Fruit fly (Drosophila melanogaster) whole organism, embryonic: ENCODE data around the gene feo.
A peak's percentile ranks its signal among the peaks of the same experiment; 100 is the strongest.

Experiments
- Atf6 ChIP-seq: fragments of 200-800 bp; sonication (Bioruptor generic); IDR thresholded peaks from 2 replicates; pipeline ENCODE4 v1.3.6; 2022; ENCODE audit warnings: missing biosample characterization, missing genetic modification characterization
- CG11504 ChIP-seq: fragments of 200-800 bp; sonication (Bioruptor generic); optimal IDR thresholded peaks from 3 replicates; lab custom pipeline; 2019; ENCODE audit warnings: missing biosample characterization, mild to moderate bottlenecking, missing genetic modification characterization, moderate library complexity
- CG12659 ChIP-seq: fragments of 200-800 bp; sonication (Bioruptor generic); optimal IDR thresholded peaks from 3 replicates; lab custom pipeline; 2017; ENCODE audit warnings: mild to moderate bottlenecking, missing biosample characterization, missing genetic modification reagents, missing genetic modification characterization
- CG12769 ChIP-seq: fragments of 200-800 bp; sonication (Bioruptor generic); optimal IDR thresholded peaks from 2 replicates; lab custom pipeline; 2019; ENCODE audit warnings: missing biosample characterization, mild to moderate bottlenecking, missing genetic modification characterization, moderate library complexity
- CG13287 ChIP-seq: fragments of 200-800 bp; sonication (Bioruptor generic); IDR thresholded peaks from 2 replicates; pipeline ENCODE4 v1.3.6; 2022; ENCODE audit warnings: missing biosample characterization, missing genetic modification characterization; ENCODE audit not compliant: partially characterized antibody
- CG13424 ChIP-seq: fragments of 200-800 bp; sonication (Bioruptor generic); optimal IDR thresholded peaks from 2 replicates; lab custom pipeline; 2019; ENCODE audit warnings: missing biosample characterization, mild to moderate bottlenecking, missing genetic modification characterization, moderate library complexity
- CG13775 ChIP-seq: fragments of 200-800 bp; sonication (Bioruptor generic); optimal IDR thresholded peaks from 3 replicates; lab custom pipeline; 2017; ENCODE audit warnings: missing biosample characterization, mild to moderate bottlenecking, missing genetic modification characterization
- CG15479 ChIP-seq: fragments of 200-800 bp; sonication (Bioruptor generic); optimal IDR thresholded peaks from 3 replicates; lab custom pipeline; 2019; ENCODE audit warnings: missing biosample characterization, mild to moderate bottlenecking, missing genetic modification characterization, moderate library complexity
- CG18599 ChIP-seq: fragments of 200-800 bp; sonication (Bioruptor generic); optimal IDR thresholded peaks from 3 replicates; lab custom pipeline; 2017; ENCODE audit warnings: missing biosample characterization, missing genetic modification characterization, mild to moderate bottlenecking, moderate library complexity, missing genetic modification reagents
- CG2120 ChIP-seq: fragments of 200-800 bp; sonication (Bioruptor generic); optimal IDR thresholded peaks from 3 replicates; lab custom pipeline; 2016; ENCODE audit warnings: missing biosample characterization, missing genetic modification characterization
- CG2678 ChIP-seq: fragments of 200-800 bp; sonication (Bioruptor generic); optimal IDR thresholded peaks from 3 replicates; lab custom pipeline; 2019; ENCODE audit warnings: missing biosample characterization, mild to moderate bottlenecking, missing genetic modification characterization, moderate library complexity
- CG2712 ChIP-seq: fragments of 200-800 bp; optimal IDR thresholded peaks from 3 replicates; lab custom pipeline; 2019; ENCODE audit warnings: missing biosample characterization, mild to moderate bottlenecking, missing genetic modification characterization, moderate library complexity
- CG3163 ChIP-seq: fragments of 200-800 bp; sonication (Bioruptor generic); optimal IDR thresholded peaks from 3 replicates; lab custom pipeline; 2016; ENCODE audit warnings: missing biosample characterization, missing genetic modification characterization
- CG4360 ChIP-seq: fragments of 200-800 bp; sonication (Bioruptor generic); IDR thresholded peaks from 2 replicates; pipeline ENCODE4 v1.3.6; 2022; ENCODE audit warnings: missing biosample characterization, missing genetic modification characterization
- CG7271 ChIP-seq: fragments of 200-800 bp; sonication (Bioruptor generic); optimal IDR thresholded peaks from 2 replicates; lab custom pipeline; 2018; ENCODE audit warnings: missing biosample characterization, mild to moderate bottlenecking, missing genetic modification characterization, moderate library complexity
- CG7987 ChIP-seq: fragments of 200-800 bp; sonication (Bioruptor generic); optimal IDR thresholded peaks from 2 replicates; lab custom pipeline; 2018; ENCODE audit warnings: missing biosample characterization, mild to moderate bottlenecking, missing genetic modification characterization, moderate library complexity
- CG8290 ChIP-seq, 3 experiments: fragments of 200-800 bp; sonication (Bioruptor generic); optimal IDR thresholded peaks; 2 replicates each; lab custom pipeline; 2016 to 2019; ENCODE audit warnings: missing biosample characterization in 3 of 3, missing genetic modification characterization in 3 of 3, mild to moderate bottlenecking in 2 of 3, moderate library complexity in 1 of 3
- CG8478 ChIP-seq: fragments of >200 bp; optimal IDR thresholded peaks from 2 replicates; lab custom pipeline; 2018
- CG9437 ChIP-seq: fragments of 200-800 bp; sonication (Bioruptor generic); optimal IDR thresholded peaks from 2 replicates; lab custom pipeline; 2018; ENCODE audit warnings: missing biosample characterization, mild to moderate bottlenecking, missing genetic modification characterization
- CG9817 ChIP-seq: fragments of 200-800 bp; sonication (Bioruptor generic); optimal IDR thresholded peaks from 2 replicates; lab custom pipeline; 2018; ENCODE audit warnings: missing biosample characterization, mild to moderate bottlenecking, missing genetic modification characterization, moderate library complexity
- CoRest ChIP-seq: fragments of 200-800 bp; sonication (Bioruptor generic); optimal IDR thresholded peaks from 3 replicates; lab custom pipeline; 2018; ENCODE audit warnings: missing biosample characterization, mild to moderate bottlenecking, missing genetic modification characterization, moderate library complexity
- D19B ChIP-seq: fragments of 200-800 bp; sonication (Bioruptor generic); optimal IDR thresholded peaks from 2 replicates; lab custom pipeline; 2017; ENCODE audit warnings: missing biosample characterization, mild to moderate bottlenecking, missing genetic modification characterization
- Deaf1 ChIP-seq: fragments of 200-800 bp; optimal IDR thresholded peaks from 3 replicates; lab custom pipeline; 2019; ENCODE audit warnings: missing biosample characterization, mild to moderate bottlenecking, missing genetic modification characterization, moderate library complexity
- E2f2 ChIP-seq: fragments of 200-800 bp; sonication (Bioruptor generic); IDR thresholded peaks from 2 replicates; pipeline ENCODE4 v1.3.6; 2022; ENCODE audit warnings: missing biosample characterization, missing genetic modification characterization
- H2.0 ChIP-seq: fragments of 200-800 bp; sonication (Bioruptor generic); IDR thresholded peaks from 2 replicates; pipeline ENCODE4 v1.3.6; 2022; ENCODE audit warnings: missing biosample characterization, missing genetic modification characterization
- Hr51 ChIP-seq, 2 experiments: fragments of 200-800 bp; sonication (Bioruptor generic); optimal IDR thresholded peaks; 2 replicates in 1 of 2; 3 replicates in 1 of 2; lab custom pipeline; 2016 to 2018; ENCODE audit warnings: missing biosample characterization in 2 of 2, missing genetic modification characterization in 2 of 2, mild to moderate bottlenecking in 1 of 2, moderate library complexity in 1 of 2
- MBD-R2 ChIP-seq: fragments of 200-800 bp; sonication (Bioruptor generic); IDR thresholded peaks from 2 replicates; pipeline ENCODE4 v1.3.6; 2022; ENCODE audit warnings: missing biosample characterization, missing genetic modification characterization
- Mad ChIP-seq: fragments of 200-800 bp; sonication (Bioruptor generic); optimal IDR thresholded peaks from 2 replicates; lab custom pipeline; 2016; ENCODE audit warnings: missing biosample characterization, missing genetic modification characterization
- Med ChIP-seq: fragments of 200-800 bp; sonication (Bioruptor generic); peaks from one replicate; lab custom pipeline; 2016; ENCODE audit warnings: missing biosample characterization, missing genetic modification characterization, mild to moderate bottlenecking, inconsistent platforms, moderate library complexity
- Scr ChIP-seq: fragments of 200-800 bp; sonication (Bioruptor generic); IDR thresholded peaks from 2 replicates; pipeline ENCODE4 v1.3.6; 2022; ENCODE audit warnings: missing biosample characterization, missing genetic modification characterization; ENCODE audit not compliant: partially characterized antibody
- Six4 ChIP-seq: fragments of 200-800 bp; sonication (Bioruptor generic); optimal IDR thresholded peaks from 2 replicates; lab custom pipeline; 2016; ENCODE audit warnings: missing biosample characterization, missing genetic modification characterization
- Sry-δ ChIP-seq: fragments of 200-800 bp; sonication (Bioruptor generic); optimal IDR thresholded peaks from 2 replicates; lab custom pipeline; 2016; ENCODE audit warnings: missing biosample characterization, missing genetic modification characterization
- Trl ChIP-seq, 3 experiments: fragments of >200 bp in 2 of 3; fragments of 200-800 bp in 1 of 3; sonication (Bioruptor generic) in 1 of 3; optimal IDR thresholded peaks; 2 replicates in 1 of 3; 3 replicates in 2 of 3; lab custom pipeline; 2016 to 2017; ENCODE audit warnings: missing biosample characterization in 1 of 3, missing genetic modification characterization in 1 of 3
- chinmo ChIP-seq: fragments of 200-800 bp; sonication (Bioruptor generic); IDR thresholded peaks from 4 replicates; pipeline ENCODE4 v1.3.6; 2022; ENCODE audit warnings: missing biosample characterization, missing genetic modification characterization; ENCODE audit not compliant: partially characterized antibody
- gem ChIP-seq: fragments of 200-800 bp; sonication (Bioruptor generic); optimal IDR thresholded peaks from 2 replicates; lab custom pipeline; 2019; ENCODE audit warnings: missing biosample characterization, mild to moderate bottlenecking, missing genetic modification characterization, moderate library complexity
- gsb-n ChIP-seq: fragments of 200-800 bp; sonication (Bioruptor generic); optimal IDR thresholded peaks from 3 replicates; lab custom pipeline; 2018; ENCODE audit warnings: missing biosample characterization, mild to moderate bottlenecking, missing genetic modification characterization
- kah ChIP-seq: fragments of 200-800 bp; sonication (Bioruptor generic); optimal IDR thresholded peaks from 2 replicates; lab custom pipeline; 2018; ENCODE audit warnings: missing biosample characterization, mild to moderate bottlenecking, missing genetic modification characterization
- lab ChIP-seq: fragments of 200-800 bp; sonication (Bioruptor generic); optimal IDR thresholded peaks from 3 replicates; lab custom pipeline; 2017; ENCODE audit warnings: missing biosample characterization, missing genetic modification characterization, mild to moderate bottlenecking, moderate library complexity, missing genetic modification reagents
- lbe ChIP-seq: fragments of 200-800 bp; sonication (Bioruptor generic); optimal IDR thresholded peaks from 2 replicates; lab custom pipeline; 2016; ENCODE audit warnings: missing biosample characterization, mild to moderate bottlenecking, missing genetic modification characterization
- org-1 ChIP-seq: fragments of 200-800 bp; sonication (Bioruptor generic); optimal IDR thresholded peaks from 2 replicates; lab custom pipeline; 2017; ENCODE audit warnings: missing biosample characterization, missing genetic modification characterization
- phol ChIP-seq: fragments of 200-800 bp; sonication (Bioruptor generic); optimal IDR thresholded peaks from 3 replicates; lab custom pipeline; 2018; ENCODE audit warnings: missing biosample characterization, mild to moderate bottlenecking, missing genetic modification characterization, moderate library complexity
- pzg ChIP-seq: fragments of 200-800 bp; sonication (Bioruptor generic); optimal IDR thresholded peaks from 3 replicates; lab custom pipeline; 2018; ENCODE audit warnings: missing biosample characterization, mild to moderate bottlenecking, missing genetic modification characterization, moderate library complexity
- row ChIP-seq: fragments of 200-800 bp; sonication (Bioruptor generic); IDR thresholded peaks from 3 replicates; pipeline ENCODE4 v1.3.6; 2022; ENCODE audit warnings: missing biosample characterization, missing genetic modification characterization
- sd ChIP-seq: fragments of 200-800 bp; sonication (Bioruptor generic); optimal IDR thresholded peaks from 3 replicates; lab custom pipeline; 2018; ENCODE audit warnings: missing biosample characterization, mild to moderate bottlenecking, missing genetic modification characterization, moderate library complexity
- sens ChIP-seq: fragments of 200-800 bp; sonication (Bioruptor generic); peaks from one replicate; lab custom pipeline; 2016; ENCODE audit warnings: missing biosample characterization, missing genetic modification characterization
- stc ChIP-seq: fragments of 200-800 bp; sonication (Bioruptor generic); IDR thresholded peaks from 2 replicates; pipeline ENCODE4 v1.3.6; 2022; ENCODE audit warnings: missing biosample characterization, missing genetic modification characterization
- stwl ChIP-seq: fragments of 200-800 bp; sonication (Bioruptor generic); optimal IDR thresholded peaks from 3 replicates; lab custom pipeline; 2018; ENCODE audit warnings: missing biosample characterization, mild to moderate bottlenecking, missing genetic modification characterization, moderate library complexity

The feo gene

dm6 chrX:10806718-10807412 is 47.8 kb downstream of the feo start:
- TF ChIP-seq lbe (GFP tag; lab: Kevin White, UChicago) (peak; percentile 0), pzg (GFP tag; lab: Kevin White, UChicago) (peak; percentile 19), Scr (GFP tag; lab: Robert Waterston, UW) (0 out of 2 replicates have a peak, but pooled peaks have one; percentile 10), Trl (optimal IDR thresholded peaks at IDR 0.05; lab: Kevin White, UChicago) (peak; percentile 38 to 60), Trl (GFP tag; optimal IDR thresholded peaks at IDR 0.05; lab: Kevin White, UChicago) (no peak), chinmo (GFP tag; lab: Robert Waterston, UW) (peak; percentile 74; the same call in 2 of the 4 replicates), MBD-R2 (peak; percentile 10; the same call in 1 of the 2 replicates), CG4360 (GFP tag; lab: Robert Waterston, UW) (0 out of 2 replicates have a peak, but pooled peaks have one; percentile 53), lab (GFP tag; lab: Kevin White, UChicago) (peak; percentile 6), gem (peak; percentile 8), kah (GFP tag; lab: Kevin White, UChicago) (no peak), Sry-δ (no peak), Hr51 (GFP tag; optimal IDR thresholded peaks at IDR 0.05; lab: Kevin White, UChicago) (peak in 1 of 2 experiments; percentile 11), CG8290 (GFP tag; optimal IDR thresholded peaks at IDR 0.05; lab: Kevin White, UChicago) (no peak), CG8290 (tag; optimal IDR thresholded peaks at IDR 0.05; lab: Kevin White, UChicago) (peak in 1 of 2 experiments; percentile 26), CG15479 (GFP tag; lab: Kevin White, UChicago) (peak; percentile 19), CG11504 (tag; lab: Kevin White, UChicago) (peak; percentile 8), CG13424 (tag; lab: Kevin White, UChicago) (peak; percentile 16), CG3163 (GFP tag; lab: Kevin White, UChicago) (peak; percentile 25), Atf6 (peak; percentile 29; the same call in 1 of the 2 replicates), org-1 (no peak), CG9437 (GFP tag; lab: Kevin White, UChicago) (peak; percentile 98), Med (GFP tag; lab: Kevin White, UChicago) (peak; percentile 73), phol (tag; lab: Kevin White, UChicago) (peak; percentile 6), CG13287 (GFP tag; lab: Robert Waterston, UW) (0 out of 2 replicates have a peak, but pooled peaks have one; percentile 10), CG8478 (lab: Kevin White, UChicago) (no peak), H2.0 (no peak), CG7987 (peak; percentile 6), CG18599 (GFP tag; lab: Kevin White, UChicago) (peak; percentile 33), stwl (tag; lab: Kevin White, UChicago) (peak; percentile 1), sd (tag; lab: Kevin White, UChicago) (peak; percentile 40), stc (GFP tag; lab: Robert Waterston, UW) (peak; percentile 9; the same call in 1 of the 2 replicates), CG12659 (peak; percentile 0), row (GFP tag; lab: Robert Waterston, UW) (peak; percentile 42; the same call in 1 of the 3 replicates), E2f2 (0 out of 2 replicates have a peak, but pooled peaks have one; percentile 15), CG7271 (no peak), CG12769 (tag; lab: Kevin White, UChicago) (peak; percentile 84), D19B (GFP tag; lab: Kevin White, UChicago) (no peak), CG2120 (GFP tag; lab: Kevin White, UChicago) (peak; percentile 17), Six4 (GFP tag; lab: Kevin White, UChicago) (no peak), CG9817 (no peak), Mad (no peak), CG13775 (GFP tag; lab: Kevin White, UChicago) (no peak), CG2712 (tag; lab: Kevin White, UChicago) (peak; percentile 13), CG2678 (tag; lab: Kevin White, UChicago) (peak; percentile 3), sens (GFP tag; lab: Kevin White, UChicago) (peak; percentile 51), CoRest (tag; lab: Kevin White, UChicago) (peak; percentile 10), Deaf1 (peak; percentile 97), gsb-n (tag; lab: Kevin White, UChicago) (no peak)
